Worm (Caenorhabditis elegans) whole organism, L1 larva: Measurements from ENCODE around the gene F18G5.6.

ENCODE experiments used
- grh-1 ChIP-seq: fragments of 200-800 bp; sonication (Bioruptor generic); IDR thresholded peaks from 2 replicates; pipeline ENCODE4 v1.3.6; 2022; ENCODE audit warnings: missing genetic modification reagents, missing genetic modification characterization, missing compliant biosample characterization
- mdl-1 ChIP-seq, 2 experiments: fragments of 150-350 bp; optimal IDR thresholded peaks; 2 replicates each; lab custom pipeline; 2014 to 2017; ENCODE audit warnings: missing biosample characterization in 2 of 2, missing genetic modification characterization in 2 of 2, inconsistent platforms in 1 of 2
- nhr-237 ChIP-seq: fragments of 150-350 bp; optimal IDR thresholded peaks from 2 replicates; lab custom pipeline; 2014; ENCODE audit warnings: missing biosample characterization, missing genetic modification characterization
- nhr-77 ChIP-seq: fragments of 150-350 bp; optimal IDR thresholded peaks from 2 replicates; lab custom pipeline; 2014; ENCODE audit warnings: missing biosample characterization, missing genetic modification characterization
- sptf-1 ChIP-seq: fragments of 150-350 bp; optimal IDR thresholded peaks from 2 replicates; lab custom pipeline; 2014; ENCODE audit warnings: missing biosample characterization, missing genetic modification characterization
- ztf-11 ChIP-seq, 2 experiments: sonication (generic microtip); optimal IDR thresholded peaks; 2 replicates each; lab custom pipeline; 2016 to 2017; ENCODE audit warnings: missing genetic modification characterization in 2 of 2, missing biosample characterization in 1 of 2, missing compliant biosample characterization in 1 of 2
- ztf-4 ChIP-seq: fragments of 150-350 bp; optimal IDR thresholded peaks from 2 replicates; lab custom pipeline; 2014; ENCODE audit warnings: missing biosample characterization, missing genetic modification characterization

DNA sequence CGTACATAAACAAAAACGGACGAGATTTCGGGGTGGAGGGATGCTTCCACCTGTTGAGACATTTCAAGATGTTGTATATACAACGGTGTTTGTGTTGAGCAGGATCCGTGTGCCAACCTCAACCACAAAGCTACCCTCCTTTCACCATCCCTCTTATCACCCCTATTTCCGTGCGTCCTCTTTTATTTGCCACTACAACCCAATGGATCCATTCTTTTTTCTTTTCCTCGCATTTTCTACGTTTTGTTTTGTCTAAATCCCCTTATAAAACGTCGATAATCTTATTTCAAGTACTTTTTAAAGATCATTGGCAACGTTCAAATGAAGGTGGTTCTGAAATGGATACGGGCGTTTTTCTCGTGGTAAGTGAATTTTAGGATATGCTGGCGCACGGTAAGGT, 20.9 kb downstream of the F18G5.6 start, which contains the start of gene gpa-12:
- TF ChIP-seq grh-1 (GFP tag; lab: Robert Waterston, UW) (no peak), ztf-4 (tag; lab: Kevin White, UChicago) (no peak), sptf-1 (no peak), mdl-1 (tag; optimal IDR thresholded peaks at IDR 0.05; lab: Kevin White, UChicago) (no peak), nhr-237 (tag; lab: Kevin White, UChicago) (no peak), nhr-77 (no peak), ztf-11 (tag; optimal IDR thresholded peaks at IDR 0.05; lab: Kevin White, UChicago) (no peak)
